Fruit fly (Drosophila melanogaster) whole organism, embryonic: ENCODE data around the gene kibra.

Experiments
- CG10462 ChIP-seq: fragments of 200-800 bp; sonication (Bioruptor generic); optimal IDR thresholded peaks from 2 replicates; lab custom pipeline; 2016; ENCODE audit warnings: missing biosample characterization, missing genetic modification characterization
- CG10565 ChIP-seq: fragments of 200-800 bp; sonication (Bioruptor generic); optimal IDR thresholded peaks from 3 replicates; lab custom pipeline; 2016; ENCODE audit warnings: missing biosample characterization, mild to moderate bottlenecking, missing genetic modification characterization
- CG11247 ChIP-seq: fragments of 200-800 bp; sonication (Bioruptor generic); IDR thresholded peaks from 2 replicates; pipeline ENCODE4 v1.3.6; 2022; ENCODE audit warnings: missing biosample characterization, missing genetic modification characterization
- CG13424 ChIP-seq: fragments of 200-800 bp; sonication (Bioruptor generic); optimal IDR thresholded peaks from 2 replicates; lab custom pipeline; 2019; ENCODE audit warnings: missing biosample characterization, mild to moderate bottlenecking, missing genetic modification characterization, moderate library complexity
- CG13894 ChIP-seq: fragments of 200-800 bp; sonication (Bioruptor generic); optimal IDR thresholded peaks from 3 replicates; lab custom pipeline; 2018; ENCODE audit warnings: missing biosample characterization, mild to moderate bottlenecking, missing genetic modification characterization, moderate library complexity
- CG15011 ChIP-seq: fragments of 200-800 bp; sonication (Bioruptor generic); optimal IDR thresholded peaks from 3 replicates; lab custom pipeline; 2018; ENCODE audit warnings: missing biosample characterization, mild to moderate bottlenecking, missing genetic modification characterization
- CG15601 ChIP-seq: fragments of 200-800 bp; sonication (Bioruptor generic); optimal IDR thresholded peaks from 3 replicates; lab custom pipeline; 2019; ENCODE audit warnings: missing biosample characterization, mild to moderate bottlenecking, missing genetic modification characterization, moderate library complexity
- CG1647 ChIP-seq: fragments of 200-800 bp; sonication (Bioruptor generic); optimal IDR thresholded peaks from 3 replicates; lab custom pipeline; 2016; ENCODE audit warnings: missing biosample characterization, missing genetic modification characterization
- CG16779 ChIP-seq: fragments of 200-800 bp; sonication (Bioruptor generic); IDR thresholded peaks from 2 replicates; pipeline ENCODE4 v1.3.6; 2022; ENCODE audit warnings: missing biosample characterization, missing genetic modification characterization
- CG17385 ChIP-seq: fragments of 200-800 bp; sonication (Bioruptor generic); optimal IDR thresholded peaks from 3 replicates; lab custom pipeline; 2018; ENCODE audit warnings: missing biosample characterization, mild to moderate bottlenecking, missing genetic modification characterization
- CG32772 ChIP-seq: fragments of 200-800 bp; sonication (Bioruptor generic); IDR thresholded peaks from 2 replicates; pipeline ENCODE4 v1.3.6; 2022; ENCODE audit warnings: missing biosample characterization, missing genetic modification characterization
- CG4360 ChIP-seq: fragments of 200-800 bp; sonication (Bioruptor generic); IDR thresholded peaks from 2 replicates; pipeline ENCODE4 v1.3.6; 2022; ENCODE audit warnings: missing biosample characterization, missing genetic modification characterization
- CG5180 ChIP-seq: fragments of 200-800 bp; sonication (Bioruptor generic); optimal IDR thresholded peaks from 3 replicates; lab custom pipeline; 2017; ENCODE audit warnings: missing biosample characterization, missing genetic modification characterization, mild to moderate bottlenecking, moderate library complexity, missing genetic modification reagents
- CG5245 ChIP-seq: fragments of 200-800 bp; sonication (Bioruptor generic); optimal IDR thresholded peaks from 3 replicates; lab custom pipeline; 2016; ENCODE audit warnings: missing biosample characterization, missing genetic modification characterization
- CG7839 ChIP-seq: fragments of 200-800 bp; sonication (Bioruptor generic); optimal IDR thresholded peaks from 3 replicates; lab custom pipeline; 2018; ENCODE audit warnings: missing biosample characterization, mild to moderate bottlenecking, missing genetic modification characterization, moderate library complexity
- CG9609 ChIP-seq: fragments of 200-800 bp; sonication (Bioruptor generic); optimal IDR thresholded peaks from 3 replicates; lab custom pipeline; 2016; ENCODE audit warnings: missing biosample characterization, missing genetic modification characterization
- CG9817 ChIP-seq: fragments of 200-800 bp; sonication (Bioruptor generic); optimal IDR thresholded peaks from 2 replicates; lab custom pipeline; 2018; ENCODE audit warnings: missing biosample characterization, mild to moderate bottlenecking, missing genetic modification characterization, moderate library complexity
- Dref ChIP-seq: fragments of 200-800 bp; sonication (Bioruptor generic); IDR thresholded peaks from 2 replicates; pipeline ENCODE4 v1.3.6; 2022; ENCODE audit warnings: missing biosample characterization, missing genetic modification characterization
- Drgx ChIP-seq: fragments of 200-800 bp; sonication (Bioruptor generic); IDR thresholded peaks from 2 replicates; pipeline ENCODE4 v1.3.6; 2022; ENCODE audit warnings: missing biosample characterization, missing genetic modification characterization
- Hmr ChIP-seq: fragments of 200-800 bp; sonication (Bioruptor generic); optimal IDR thresholded peaks from 3 replicates; lab custom pipeline; 2017; ENCODE audit warnings: mild to moderate bottlenecking, missing biosample characterization, missing genetic modification reagents, missing genetic modification characterization
- NC2α ChIP-seq: fragments of 200-800 bp; sonication (Bioruptor generic); optimal IDR thresholded peaks from 2 replicates; lab custom pipeline; 2016; ENCODE audit warnings: missing biosample characterization, missing genetic modification characterization
- Nf-YB ChIP-seq: fragments of 200-800 bp; sonication (Bioruptor generic); optimal IDR thresholded peaks from 3 replicates; lab custom pipeline; 2019; ENCODE audit warnings: missing biosample characterization, mild to moderate bottlenecking, missing genetic modification characterization, moderate library complexity
- Sry-δ ChIP-seq: fragments of 200-800 bp; sonication (Bioruptor generic); optimal IDR thresholded peaks from 2 replicates; lab custom pipeline; 2016; ENCODE audit warnings: missing biosample characterization, missing genetic modification characterization
- Taf1 ChIP-seq: fragments of 200-800 bp; sonication (Bioruptor generic); IDR thresholded peaks from 2 replicates; pipeline ENCODE4 v1.3.6; 2022; ENCODE audit warnings: missing biosample characterization, missing genetic modification characterization
- Xrp1 ChIP-seq: fragments of 200-800 bp; sonication (Bioruptor generic); IDR thresholded peaks from 2 replicates; pipeline ENCODE4 v1.3.6; 2022; ENCODE audit warnings: missing biosample characterization, missing genetic modification characterization
- YL-1 ChIP-seq: fragments of 200-800 bp; sonication (Bioruptor generic); optimal IDR thresholded peaks from 3 replicates; lab custom pipeline; 2017; ENCODE audit warnings: missing biosample characterization, mild to moderate bottlenecking, missing genetic modification characterization
- ato ChIP-seq: fragments of 200-800 bp; sonication (Bioruptor generic); IDR thresholded peaks from 2 replicates; pipeline ENCODE4 v1.3.6; 2022; ENCODE audit warnings: missing biosample characterization, missing genetic modification characterization; ENCODE audit not compliant: partially characterized antibody
- bigmax ChIP-seq: fragments of 200-800 bp; sonication (Bioruptor generic); optimal IDR thresholded peaks from 2 replicates; lab custom pipeline; 2018; ENCODE audit warnings: missing biosample characterization, mild to moderate bottlenecking, missing genetic modification characterization
- btn ChIP-seq: fragments of 200-800 bp; sonication (Bioruptor generic); optimal IDR thresholded peaks from 2 replicates; lab custom pipeline; 2016; ENCODE audit warnings: missing biosample characterization, missing genetic modification characterization
- chm ChIP-seq: fragments of 200-800 bp; sonication (Bioruptor generic); IDR thresholded peaks from 2 replicates; pipeline ENCODE4 v1.3.6; 2022; ENCODE audit warnings: missing biosample characterization, missing genetic modification characterization
- crol ChIP-seq: fragments of 200-800 bp; sonication (Bioruptor generic); IDR thresholded peaks from 2 replicates; pipeline ENCODE4 v1.3.6; 2022; ENCODE audit warnings: missing biosample characterization, missing genetic modification characterization
- danr ChIP-seq: fragments of 200-800 bp; sonication (Bioruptor generic); IDR thresholded peaks from 2 replicates; pipeline ENCODE4 v1.3.6; 2022; ENCODE audit warnings: missing biosample characterization, missing genetic modification characterization
- dati ChIP-seq: fragments of 200-800 bp; sonication (Bioruptor generic); IDR thresholded peaks from 2 replicates; pipeline ENCODE4 v1.3.6; 2022; ENCODE audit warnings: missing biosample characterization, missing genetic modification characterization
- dm ChIP-seq: fragments of 200-800 bp; sonication (Bioruptor generic); optimal IDR thresholded peaks from 3 replicates; lab custom pipeline; 2016; ENCODE audit warnings: missing biosample characterization, missing genetic modification characterization
- gcm ChIP-seq: fragments of 200-800 bp; sonication (Bioruptor generic); optimal IDR thresholded peaks from 2 replicates; lab custom pipeline; 2019; ENCODE audit warnings: missing biosample characterization, mild to moderate bottlenecking, missing genetic modification characterization, moderate library complexity
- gcm2 ChIP-seq: fragments of 200-800 bp; sonication (Bioruptor generic); optimal IDR thresholded peaks from 2 replicates; lab custom pipeline; 2016; ENCODE audit warnings: missing biosample characterization, missing genetic modification characterization
- kah ChIP-seq: fragments of 200-800 bp; sonication (Bioruptor generic); optimal IDR thresholded peaks from 2 replicates; lab custom pipeline; 2018; ENCODE audit warnings: missing biosample characterization, mild to moderate bottlenecking, missing genetic modification characterization
- kay ChIP-seq: fragments of 200-800 bp; sonication (Bioruptor generic); optimal IDR thresholded peaks from 2 replicates; lab custom pipeline; 2016; ENCODE audit warnings: missing biosample characterization, missing genetic modification characterization
- kni ChIP-seq: fragments of 200-800 bp; sonication (Bioruptor generic); optimal IDR thresholded peaks from 3 replicates; lab custom pipeline; 2017; ENCODE audit warnings: mild to moderate bottlenecking, missing biosample characterization, missing genetic modification reagents, missing genetic modification characterization
- lbe ChIP-seq: fragments of 200-800 bp; sonication (Bioruptor generic); optimal IDR thresholded peaks from 2 replicates; lab custom pipeline; 2016; ENCODE audit warnings: missing biosample characterization, mild to moderate bottlenecking, missing genetic modification characterization
- lov ChIP-seq, 2 experiments: fragments of 200-800 bp in 1 of 2; fragments of >200 bp in 1 of 2; sonication (Bioruptor generic) in 1 of 2; IDR thresholded peaks in 1 of 2; optimal IDR thresholded peaks in 1 of 2; 2 replicates in 1 of 2; 3 replicates in 1 of 2; pipeline versions ENCODE4 v1.3.6 to Lab custom; 2017 to 2022; ENCODE audit warnings: missing biosample characterization in 1 of 2, missing genetic modification characterization in 1 of 2
- pan ChIP-seq, 4 experiments: fragments of >200 bp in 3 of 4; fragments of 200-800 bp in 1 of 4; sonication (Bioruptor generic) in 1 of 4; optimal IDR thresholded peaks in 3 of 4; IDR thresholded peaks in 1 of 4; 2 replicates each; pipeline versions ENCODE4 v1.3.6 to Lab custom; 2017 to 2022; ENCODE audit warnings: missing biosample characterization in 2 of 4, missing genetic modification characterization in 2 of 4, mixed read lengths in 1 of 4
- pros ChIP-seq: fragments of 200-800 bp; sonication (Bioruptor generic); optimal IDR thresholded peaks from 3 replicates; lab custom pipeline; 2019; ENCODE audit warnings: missing biosample characterization, mild to moderate bottlenecking, missing genetic modification characterization, moderate library complexity
- repo ChIP-seq: fragments of 200-800 bp; sonication (Bioruptor generic); optimal IDR thresholded peaks from 2 replicates; lab custom pipeline; 2016; ENCODE audit warnings: missing biosample characterization, missing genetic modification characterization
- scrt ChIP-seq: fragments of 200-800 bp; sonication (Bioruptor generic); optimal IDR thresholded peaks from 2 replicates; lab custom pipeline; 2018; ENCODE audit warnings: missing biosample characterization, mild to moderate bottlenecking, missing genetic modification characterization, moderate library complexity
- wdn ChIP-seq: fragments of 200-800 bp; sonication (Bioruptor generic); IDR thresholded peaks from 2 replicates; pipeline ENCODE4 v1.3.6; 2022; ENCODE audit warnings: missing biosample characterization, missing genetic modification characterization
- z ChIP-seq: fragments of 200-800 bp; sonication (Bioruptor generic); IDR thresholded peaks from 3 replicates; pipeline ENCODE4 v1.3.6; 2022; ENCODE audit warnings: missing biosample characterization, missing genetic modification characterization
- zf30C ChIP-seq: fragments of 200-800 bp; sonication (Bioruptor generic); optimal IDR thresholded peaks from 3 replicates; lab custom pipeline; 2018; ENCODE audit warnings: missing biosample characterization, mild to moderate bottlenecking, missing genetic modification characterization

kibra gene

dm6 chr3R:14656760-14657604, 67.1 kb downstream of the kibra start, which contains the start of gene CG3505 (continued):
- no peak for TF ChIP-seq btn (GFP tag; lab: Kevin White, UChicago)
- no peak for TF ChIP-seq CG16779 (GFP tag; lab: Robert Waterston, UW)
- TF ChIP-seq CG13424 (tag; lab: Kevin White, UChicago), result peak; percentile 62
- TF ChIP-seq CG7839 (tag; lab: Kevin White, UChicago), result peak; percentile 41
- TF ChIP-seq lov (optimal IDR thresholded peaks at IDR 0.05; lab: Kevin White, UChicago), result no peak
- no peak for TF ChIP-seq lov (GFP tag; IDR thresholded peaks at IDR 0.05; lab: Robert Waterston, UW)
- TF ChIP-seq repo (GFP tag; lab: Kevin White, UChicago), result no peak
- peak; percentile 49; the same call in 1 of the 2 replicates for TF ChIP-seq CG4360 (GFP tag; lab: Robert Waterston, UW)
- TF ChIP-seq CG15601, result peak; percentile 19
- TF ChIP-seq CG9609, result no peak
- no peak for TF ChIP-seq Nf-YB
- TF ChIP-seq Xrp1 (GFP tag; lab: Robert Waterston, UW), result peak; percentile 26; the same call in 1 of the 2 replicates
- TF ChIP-seq kay (GFP tag; lab: Kevin White, UChicago), result peak; percentile 3
- TF ChIP-seq danr (GFP tag; lab: Robert Waterston, UW), result no peak
- no peak for TF ChIP-seq CG11247 (GFP tag; lab: Robert Waterston, UW)
- TF ChIP-seq CG13894 (tag; lab: Kevin White, UChicago), result peak; percentile 95
- peak; percentile 15 for TF ChIP-seq gcm2
- TF ChIP-seq scrt, result no peak
- peak; percentile 34 for TF ChIP-seq CG9817 (tag; lab: Kevin White, UChicago)
- no peak for TF ChIP-seq CG1647
- TF ChIP-seq bigmax (GFP tag; lab: Kevin White, UChicago), result no peak
- no peak for TF ChIP-seq z
- TF ChIP-seq Hmr, result peak; percentile 50
- peak; percentile 50 for TF ChIP-seq CG17385 (GFP tag; lab: Kevin White, UChicago)
- TF ChIP-seq CG32772 (GFP tag; lab: Robert Waterston, UW), result no peak
- TF ChIP-seq lbe (GFP tag; lab: Kevin White, UChicago), result no peak
- TF ChIP-seq NC2α (GFP tag; lab: Kevin White, UChicago), result no peak
- no peak for TF ChIP-seq Taf1 (GFP tag; lab: Robert Waterston, UW)
- no peak for TF ChIP-seq zf30C (GFP tag; lab: Kevin White, UChicago)
- TF ChIP-seq CG15011 (GFP tag; lab: Kevin White, UChicago), result peak; percentile 42
- TF ChIP-seq dm, result no peak
- peak; percentile 64; the same call in 1 of the 2 replicates for TF ChIP-seq Drgx (GFP tag; lab: Robert Waterston, UW)
- no peak for TF ChIP-seq wdn (GFP tag; lab: Robert Waterston, UW)
- TF ChIP-seq pan (optimal IDR thresholded peaks at IDR 0.05; lab: Kevin White, UChicago), result no peak
- TF ChIP-seq pan (GFP tag; optimal IDR thresholded peaks at IDR 0.05 in 1 of 2, IDR thresholded peaks at IDR 0.05 in 1 of 2), result peak in 1 of 2 experiments; percentile 59
- TF ChIP-seq gcm, result peak; percentile 5
- no peak for TF ChIP-seq CG5245 (GFP tag; lab: Kevin White, UChicago)
- TF ChIP-seq dati (GFP tag; lab: Robert Waterston, UW), result no peak
- TF ChIP-seq kni (GFP tag; lab: Kevin White, UChicago), result peak; percentile 10
- no peak for TF ChIP-seq crol (GFP tag; lab: Robert Waterston, UW)
- no peak for TF ChIP-seq YL-1 (GFP tag; lab: Kevin White, UChicago)
- TF ChIP-seq pros (GFP tag; lab: Kevin White, UChicago), result no peak
- TF ChIP-seq Sry-δ (GFP tag; lab: Kevin White, UChicago), result peak; percentile 67
- TF ChIP-seq ato (GFP tag; lab: Robert Waterston, UW), result 0 out of 2 replicates have a peak, but pooled peaks have one; percentile 8
- peak; percentile 94 for TF ChIP-seq Dref (GFP tag; lab: Robert Waterston, UW)
- no peak for TF ChIP-seq CG10462 (GFP tag; lab: Kevin White, UChicago)
- TF ChIP-seq chm (GFP tag; lab: Robert Waterston, UW), result peak; percentile 33; the same call in 1 of the 2 replicates
- no peak for TF ChIP-seq CG10565 (GFP tag; lab: Kevin White, UChicago)
- TF ChIP-seq kah (GFP tag; lab: Kevin White, UChicago), result no peak
- no peak for TF ChIP-seq CG5180 (GFP tag; lab: Kevin White, UChicago)
